Fruit fly (Drosophila melanogaster) whole organism, embryonic: ENCODE results near the gene CG4101.

Experiments used
- Asciz ChIP-seq: fragments of 200-800 bp; sonication (Bioruptor generic); optimal IDR thresholded peaks from 2 replicates; lab custom pipeline; 2017; ENCODE audit warnings: missing biosample characterization, mild to moderate bottlenecking, missing genetic modification characterization, missing genetic modification reagents
- CG10209 ChIP-seq: fragments of 200-800 bp; sonication (Bioruptor generic); optimal IDR thresholded peaks from 3 replicates; lab custom pipeline; 2017; ENCODE audit warnings: missing biosample characterization, mild to moderate bottlenecking, missing genetic modification characterization, missing genetic modification reagents
- CG1024 ChIP-seq: fragments of 200-800 bp; sonication (Bioruptor generic); IDR thresholded peaks from 2 replicates; pipeline ENCODE4 v1.3.6; 2022; ENCODE audit warnings: missing biosample characterization, missing genetic modification characterization
- CG11085 ChIP-seq: fragments of 200-800 bp; sonication (Bioruptor generic); IDR thresholded peaks from 2 replicates; pipeline ENCODE4 v1.3.6; 2022; ENCODE audit warnings: missing biosample characterization, missing genetic modification characterization
- CG11093 ChIP-seq: fragments of 200-800 bp; sonication (Bioruptor generic); IDR thresholded peaks from 3 replicates; pipeline ENCODE4 v1.3.6; 2022; ENCODE audit warnings: missing biosample characterization, missing genetic modification characterization
- CG12071 ChIP-seq: fragments of 200-800 bp; sonication (Bioruptor generic); optimal IDR thresholded peaks from 3 replicates; lab custom pipeline; 2018; ENCODE audit warnings: missing biosample characterization, mild to moderate bottlenecking, missing genetic modification characterization
- CG12219 ChIP-seq: fragments of 200-800 bp; sonication (Bioruptor generic); optimal IDR thresholded peaks from 3 replicates; lab custom pipeline; 2018; ENCODE audit warnings: missing biosample characterization, mild to moderate bottlenecking, missing genetic modification characterization
- CG12769 ChIP-seq: fragments of 200-800 bp; sonication (Bioruptor generic); optimal IDR thresholded peaks from 2 replicates; lab custom pipeline; 2019; ENCODE audit warnings: missing biosample characterization, mild to moderate bottlenecking, missing genetic modification characterization, moderate library complexity
- CG12942 ChIP-seq: fragments of 200-800 bp; sonication (Bioruptor generic); optimal IDR thresholded peaks from 3 replicates; lab custom pipeline; 2016; ENCODE audit warnings: missing biosample characterization, missing genetic modification characterization
- CG14965 ChIP-seq: fragments of 200-800 bp; sonication (Bioruptor generic); optimal IDR thresholded peaks from 2 replicates; lab custom pipeline; 2016; ENCODE audit warnings: missing biosample characterization, missing genetic modification characterization, borderline replicate concordance
- CG16813 ChIP-seq: fragments of 200-800 bp; sonication (Bioruptor generic); IDR thresholded peaks from 3 replicates; pipeline ENCODE4 v1.3.6; 2022; ENCODE audit warnings: missing biosample characterization, missing genetic modification characterization; ENCODE audit not compliant: partially characterized antibody
- CG16815 ChIP-seq: fragments of 200-800 bp; sonication (Bioruptor generic); optimal IDR thresholded peaks from 3 replicates; lab custom pipeline; 2017; ENCODE audit warnings: missing biosample characterization, mild to moderate bottlenecking, missing genetic modification characterization
- CG17361 ChIP-seq: fragments of 200-800 bp; sonication (Bioruptor generic); IDR thresholded peaks from 3 replicates; pipeline ENCODE4 v1.3.6; 2022; ENCODE audit warnings: missing biosample characterization, missing genetic modification characterization
- CG2129 ChIP-seq: fragments of 200-800 bp; sonication (Bioruptor generic); IDR thresholded peaks from 2 replicates; pipeline ENCODE4 v1.3.6; 2022; ENCODE audit warnings: missing biosample characterization, missing genetic modification characterization; ENCODE audit not compliant: partially characterized antibody
- CG3065 ChIP-seq: fragments of 200-800 bp; sonication (Bioruptor generic); optimal IDR thresholded peaks from 2 replicates; lab custom pipeline; 2016; ENCODE audit warnings: missing biosample characterization, missing genetic modification characterization
- CG32767 ChIP-seq: fragments of 200-800 bp; sonication (Bioruptor generic); IDR thresholded peaks from 2 replicates; pipeline ENCODE4 v1.3.6; 2022; ENCODE audit warnings: missing biosample characterization, missing genetic modification characterization
- CG3281 ChIP-seq: fragments of 200-800 bp; sonication (Bioruptor generic); optimal IDR thresholded peaks from 3 replicates; lab custom pipeline; 2017; ENCODE audit warnings: missing biosample characterization, mild to moderate bottlenecking, missing genetic modification characterization
- CG33557 ChIP-seq: fragments of 200-800 bp; sonication (Bioruptor generic); optimal IDR thresholded peaks from 2 replicates; lab custom pipeline; 2019; ENCODE audit warnings: missing biosample characterization, mild to moderate bottlenecking, missing genetic modification characterization, moderate library complexity
- CG6765 ChIP-seq: fragments of 200-800 bp; sonication (Bioruptor generic); optimal IDR thresholded peaks from 3 replicates; lab custom pipeline; 2017; ENCODE audit warnings: missing biosample characterization, mild to moderate bottlenecking, missing genetic modification characterization
- CG6791 ChIP-seq: fragments of 200-800 bp; sonication (Bioruptor generic); IDR thresholded peaks from 3 replicates; pipeline ENCODE4 v1.3.6; 2022; ENCODE audit warnings: missing biosample characterization, missing genetic modification characterization; ENCODE audit not compliant: partially characterized antibody
- CG8290 ChIP-seq, 3 experiments: fragments of 200-800 bp; sonication (Bioruptor generic); optimal IDR thresholded peaks; 2 replicates each; lab custom pipeline; 2016 to 2019; ENCODE audit warnings: missing biosample characterization in 3 of 3, missing genetic modification characterization in 3 of 3, mild to moderate bottlenecking in 2 of 3, moderate library complexity in 1 of 3
- CG9876 ChIP-seq: fragments of 200-800 bp; sonication (Bioruptor generic); optimal IDR thresholded peaks from 2 replicates; lab custom pipeline; 2016; ENCODE audit warnings: missing biosample characterization, missing genetic modification characterization
- CG9932 ChIP-seq: fragments of 200-800 bp; sonication (Bioruptor generic); IDR thresholded peaks from 2 replicates; pipeline ENCODE4 v1.3.6; 2022; ENCODE audit warnings: missing biosample characterization, missing genetic modification characterization
- Dbx ChIP-seq: fragments of 200-800 bp; sonication (Bioruptor generic); IDR thresholded peaks from 3 replicates; pipeline ENCODE4 v1.3.6; 2022; ENCODE audit warnings: missing biosample characterization, missing genetic modification characterization
- Deaf1 ChIP-seq: fragments of 200-800 bp; optimal IDR thresholded peaks from 3 replicates; lab custom pipeline; 2019; ENCODE audit warnings: missing biosample characterization, mild to moderate bottlenecking, missing genetic modification characterization, moderate library complexity
- Doc2 ChIP-seq: fragments of 200-800 bp; sonication (Bioruptor generic); IDR thresholded peaks from 2 replicates; pipeline ENCODE4 v1.3.6; 2022; ENCODE audit warnings: missing biosample characterization, missing genetic modification characterization
- HLH54F ChIP-seq: fragments of 200-800 bp; sonication (Bioruptor generic); optimal IDR thresholded peaks from 3 replicates; lab custom pipeline; 2016; ENCODE audit warnings: missing biosample characterization, missing genetic modification characterization
- NK7.1 ChIP-seq: fragments of 200-800 bp; sonication (Bioruptor generic); optimal IDR thresholded peaks from 3 replicates; lab custom pipeline; 2016; ENCODE audit warnings: missing biosample characterization, missing genetic modification characterization
- Oli ChIP-seq: fragments of 200-800 bp; sonication (Bioruptor generic); optimal IDR thresholded peaks from 2 replicates; lab custom pipeline; 2018; ENCODE audit warnings: missing biosample characterization, mild to moderate bottlenecking, missing genetic modification characterization, moderate library complexity
- PHDP ChIP-seq: fragments of 200-800 bp; sonication (Bioruptor generic); optimal IDR thresholded peaks from 3 replicates; lab custom pipeline; 2018; ENCODE audit warnings: missing biosample characterization, mild to moderate bottlenecking, missing genetic modification characterization, moderate library complexity
- Sox100B ChIP-seq: fragments of 200-800 bp; sonication (Bioruptor generic); optimal IDR thresholded peaks from 3 replicates; lab custom pipeline; 2018; ENCODE audit warnings: missing biosample characterization, mild to moderate bottlenecking, missing genetic modification characterization
- Sry-β ChIP-seq: fragments of 200-800 bp; sonication (Bioruptor generic); optimal IDR thresholded peaks from 2 replicates; lab custom pipeline; 2018; ENCODE audit warnings: missing biosample characterization, mild to moderate bottlenecking, missing genetic modification characterization, moderate library complexity
- az2 ChIP-seq: fragments of 200-800 bp; sonication (Bioruptor generic); optimal IDR thresholded peaks from 3 replicates; lab custom pipeline; 2016; ENCODE audit warnings: missing biosample characterization, missing genetic modification characterization
- crc ChIP-seq: fragments of 200-800 bp; sonication (Bioruptor generic); optimal IDR thresholded peaks from 2 replicates; lab custom pipeline; 2016; ENCODE audit warnings: missing biosample characterization, missing genetic modification characterization
- crp ChIP-seq, 2 experiments: fragments of 200-800 bp; sonication (Bioruptor generic); optimal IDR thresholded peaks; 2 replicates in 1 of 2; 3 replicates in 1 of 2; lab custom pipeline; 2017; ENCODE audit warnings: missing biosample characterization in 2 of 2, missing genetic modification characterization in 2 of 2, mild to moderate bottlenecking in 1 of 2, moderate library complexity in 1 of 2
- dati ChIP-seq: fragments of 200-800 bp; sonication (Bioruptor generic); IDR thresholded peaks from 2 replicates; pipeline ENCODE4 v1.3.6; 2022; ENCODE audit warnings: missing biosample characterization, missing genetic modification characterization
- ftz-f1 ChIP-seq: fragments of 200-800 bp; sonication (Bioruptor generic); optimal IDR thresholded peaks from 2 replicates; lab custom pipeline; 2016; ENCODE audit warnings: missing biosample characterization, missing genetic modification characterization
- fu2 ChIP-seq: fragments of 200-800 bp; sonication (Bioruptor generic); optimal IDR thresholded peaks from 2 replicates; lab custom pipeline; 2016; ENCODE audit warnings: missing biosample characterization, missing genetic modification characterization
- gfzf ChIP-seq: fragments of 200-800 bp; sonication (Bioruptor generic); optimal IDR thresholded peaks from 2 replicates; lab custom pipeline; 2016; ENCODE audit warnings: missing biosample characterization, mild to moderate bottlenecking, missing genetic modification characterization, moderate library complexity
- insv ChIP-seq, 2 experiments: fragments of 200-800 bp; sonication (Bioruptor generic); optimal IDR thresholded peaks; 3 replicates each; lab custom pipeline; 2016 to 2018; ENCODE audit warnings: missing biosample characterization in 2 of 2, missing genetic modification characterization in 2 of 2
- mld ChIP-seq: fragments of 200-800 bp; sonication (Bioruptor generic); IDR thresholded peaks from 3 replicates; pipeline ENCODE4 v1.3.6; 2022; ENCODE audit warnings: missing biosample characterization, missing genetic modification characterization; ENCODE audit not compliant: partially characterized antibody
- nom ChIP-seq: fragments of 200-800 bp; sonication (Bioruptor generic); optimal IDR thresholded peaks from 2 replicates; lab custom pipeline; 2017; ENCODE audit warnings: missing biosample characterization, missing genetic modification characterization, mild to moderate bottlenecking, moderate library complexity, missing genetic modification reagents
- p53 ChIP-seq: fragments of 200-800 bp; sonication (Bioruptor generic); optimal IDR thresholded peaks from 2 replicates; lab custom pipeline; 2016; ENCODE audit warnings: missing biosample characterization, missing genetic modification characterization
- pfk ChIP-seq: fragments of 200-800 bp; sonication (Bioruptor generic); optimal IDR thresholded peaks from 2 replicates; lab custom pipeline; 2018; ENCODE audit warnings: missing biosample characterization, mild to moderate bottlenecking, missing genetic modification characterization, moderate library complexity
- repo ChIP-seq: fragments of 200-800 bp; sonication (Bioruptor generic); optimal IDR thresholded peaks from 2 replicates; lab custom pipeline; 2016; ENCODE audit warnings: missing biosample characterization, missing genetic modification characterization
- sr ChIP-seq: fragments of 200-800 bp; sonication (Bioruptor generic); IDR thresholded peaks from 3 replicates; pipeline ENCODE4 v1.3.6; 2022; ENCODE audit warnings: missing biosample characterization, missing genetic modification characterization
- stwl ChIP-seq: fragments of 200-800 bp; sonication (Bioruptor generic); optimal IDR thresholded peaks from 3 replicates; lab custom pipeline; 2018; ENCODE audit warnings: missing biosample characterization, mild to moderate bottlenecking, missing genetic modification characterization, moderate library complexity
- tio ChIP-seq: fragments of 200-800 bp; sonication (Bioruptor generic); optimal IDR thresholded peaks from 2 replicates; lab custom pipeline; 2017; ENCODE audit warnings: missing biosample characterization, missing genetic modification characterization, inconsistent platforms
- tx ChIP-seq: fragments of 200-800 bp; sonication (Bioruptor generic); optimal IDR thresholded peaks from 2 replicates; lab custom pipeline; 2016; ENCODE audit warnings: missing biosample characterization, missing genetic modification characterization
- z ChIP-seq: fragments of 200-800 bp; sonication (Bioruptor generic); IDR thresholded peaks from 3 replicates; pipeline ENCODE4 v1.3.6; 2022; ENCODE audit warnings: missing biosample characterization, missing genetic modification characterization

Gene CG4101

DNA sequence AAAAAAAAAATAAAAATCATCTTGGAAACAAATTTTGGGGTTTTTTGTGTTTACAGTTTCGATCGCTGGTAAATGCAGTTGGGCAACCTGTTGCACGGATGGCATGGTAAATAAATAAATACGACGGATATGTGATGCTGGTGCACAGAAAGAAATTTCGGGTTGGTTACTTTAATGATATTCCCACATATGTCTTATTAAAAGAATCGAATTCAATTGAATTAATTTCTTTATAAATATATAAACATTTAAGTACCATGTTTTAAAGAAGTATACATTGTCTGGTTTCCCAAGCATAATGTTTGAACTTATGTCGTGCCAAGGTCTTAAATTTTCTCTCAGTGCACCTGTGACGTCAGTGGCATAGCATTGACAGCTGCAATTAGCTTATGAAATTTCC lies 44.8 kb upstream of the CG4101 start:
- TF ChIP-seq CG12942 (GFP tag; lab: Kevin White, UChicago) (peak; percentile 39), insv (GFP tag; optimal IDR thresholded peaks at IDR 0.05; lab: Kevin White, UChicago) (no peak), HLH54F (no peak), CG10209 (GFP tag; lab: Kevin White, UChicago) (peak; percentile 52), CG11093 (GFP tag; lab: Robert Waterston, UW) (no peak), mld (GFP tag; lab: Robert Waterston, UW) (no peak), Sry-β (no peak), Oli (tag; lab: Kevin White, UChicago) (peak; percentile 71), CG16815 (peak; percentile 10), stwl (tag; lab: Kevin White, UChicago) (no peak), az2 (GFP tag; lab: Kevin White, UChicago) (peak; percentile 59), sr (GFP tag; lab: Robert Waterston, UW) (no peak), Sox100B (GFP tag; lab: Kevin White, UChicago) (peak; percentile 68), CG32767 (GFP tag; lab: Robert Waterston, UW) (0 out of 2 replicates have a peak, but pooled peaks have one; percentile 8), p53 (no peak), CG3281 (GFP tag; lab: Kevin White, UChicago) (peak; percentile 15), CG12219 (peak; percentile 65), z (GFP tag; lab: Robert Waterston, UW) (no peak), dati (no peak), crc (GFP tag; lab: Kevin White, UChicago) (no peak), CG6791 (no peak), CG11085 (GFP tag; lab: Robert Waterston, UW) (no peak), Dbx (no peak), PHDP (tag; lab: Kevin White, UChicago) (peak; percentile 76), CG1024 (peak; percentile 32; the same call in 1 of the 2 replicates), CG9932 (no peak), CG12071 (no peak), gfzf (GFP tag; lab: Kevin White, UChicago) (no peak), CG6765 (GFP tag; lab: Kevin White, UChicago) (no peak), tx (GFP tag; lab: Kevin White, UChicago) (no peak), crp (GFP tag; optimal IDR thresholded peaks at IDR 0.05; lab: Kevin White, UChicago) (no peak), repo (GFP tag; lab: Kevin White, UChicago) (no peak), Deaf1 (peak; percentile 25), fu2 (no peak), nom (GFP tag; lab: Kevin White, UChicago) (no peak), CG17361 (GFP tag; lab: Robert Waterston, UW) (peak; percentile 73), CG2129 (GFP tag; lab: Robert Waterston, UW) (no peak), Asciz (GFP tag; lab: Kevin White, UChicago) (peak; percentile 71), tio (GFP tag; lab: Kevin White, UChicago) (peak; percentile 22), ftz-f1 (GFP tag; lab: Kevin White, UChicago) (no peak), CG3065 (GFP tag; lab: Kevin White, UChicago) (peak; percentile 38), CG33557 (GFP tag; lab: Kevin White, UChicago) (peak; percentile 30), pfk (no peak), CG9876 (GFP tag; lab: Kevin White, UChicago) (no peak), Doc2 (GFP tag; lab: Robert Waterston, UW) (no peak), CG14965 (GFP tag; lab: Kevin White, UChicago) (no peak), CG12769 (peak; percentile 14), NK7.1 (GFP tag; lab: Kevin White, UChicago) (no peak), CG16813 (GFP tag; lab: Robert Waterston, UW) (no peak), CG8290 (GFP tag; optimal IDR thresholded peaks at IDR 0.05; lab: Kevin White, UChicago) (peak; percentile 8), CG8290 (tag; optimal IDR thresholded peaks at IDR 0.05; lab: Kevin White, UChicago) (no peak)
